Fruit fly (Drosophila melanogaster) S2 (cell line): ENCODE results near the gene Eato.

Experiments used
- CG8478 ChIP-seq: fragments of >200 bp; optimal IDR thresholded peaks from 2 replicates; lab custom pipeline; 2018
- CTCF ChIP-seq, 2 experiments: fragments of >200 bp; optimal IDR thresholded peaks; 2 replicates each; lab custom pipeline; 2018

- TF ChIP-seq CG8478 (no peak), CTCF (optimal IDR thresholded peaks at IDR 0.05; lab: Kevin White, UChicago) (no peak)
Measured at dm6 chr2L:13784155-13784681, 334 bp downstream of the Eato start, which contains the start of gene CG16890.
